Worm (Caenorhabditis elegans): Measurements from ENCODE around the gene lit-1.

lit-1 gene

ce11 chrIII:13716266-13716665, 14.5 kb downstream of the lit-1 start:
- TF ChIP-seq ref-2 (tag; optimal IDR thresholded peaks at IDR 0.05), result no peak
- TF ChIP-seq syd-9 (tag; optimal IDR thresholded peaks at IDR 0.05), result no peak
- no peak for TF ChIP-seq mec-3 (tag; optimal IDR thresholded peaks at IDR 0.05; ENCODE audit: borderline replicate concordance)
- TF ChIP-seq Y22D7AL.16 (tag; optimal IDR thresholded peaks at IDR 0.05), result no peak
- TF ChIP-seq pat-9 (tag; optimal IDR thresholded peaks at IDR 0.05), result no peak
- no peak for TF ChIP-seq unc-42 (tag; optimal IDR thresholded peaks at IDR 0.05)
- no peak for TF ChIP-seq ceh-9 (tag; optimal IDR thresholded peaks at IDR 0.05)
- TF ChIP-seq ceh-48 (tag; optimal IDR thresholded peaks at IDR 0.05), result no peak
- TF ChIP-seq hlh-30 (tag; optimal IDR thresholded peaks at IDR 0.05; ENCODE audit: insufficient read depth), result no peak
- TF ChIP-seq ahr-1 (tag; optimal IDR thresholded peaks at IDR 0.05), result no peak
- no peak for TF ChIP-seq ceh-30 (tag; optimal IDR thresholded peaks at IDR 0.05)
- no peak for TF ChIP-seq hlh-8 (tag; optimal IDR thresholded peaks at IDR 0.05)
- no peak for TF ChIP-seq ama-1 (optimal IDR thresholded peaks at IDR 0.05)
- no peak for TF ChIP-seq ceh-45 (GFP tag; IDR thresholded peaks at IDR 0.05)
- TF ChIP-seq eyg-1 (tag; optimal IDR thresholded peaks at IDR 0.05), result no peak
- TF ChIP-seq unc-86 (tag; optimal IDR thresholded peaks at IDR 0.05), result no peak
- no peak for TF ChIP-seq ztf-16 (tag; optimal IDR thresholded peaks at IDR 0.05)
- no peak for TF ChIP-seq nhr-232 (tag; optimal IDR thresholded peaks at IDR 0.05)
- TF ChIP-seq lim-6 (tag; optimal IDR thresholded peaks at IDR 0.05), result no peak

ce11 chrIII:13716831-13717230, 15.0 kb downstream of the lit-1 start:
- TF ChIP-seq ceh-48 (tag; optimal IDR thresholded peaks at IDR 0.05) (no peak), T23F11.4 (GFP tag; optimal IDR thresholded peaks at IDR 0.05) (no peak), che-1 (tag; optimal IDR thresholded peaks at IDR 0.05) (no peak), K09A11.1 (tag; optimal IDR thresholded peaks at IDR 0.05; ENCODE audit: insufficient read depth) (no peak), tbx-7 (tag; optimal IDR thresholded peaks at IDR 0.05) (no peak), pros-1 (tag; optimal IDR thresholded peaks at IDR 0.05) (no peak), nhr-232 (tag; optimal IDR thresholded peaks at IDR 0.05) (no peak), ref-2 (tag; optimal IDR thresholded peaks at IDR 0.05) (no peak), Y22D7AL.16 (tag; optimal IDR thresholded peaks at IDR 0.05) (no peak), hlh-30 (tag; optimal IDR thresholded peaks at IDR 0.05; ENCODE audit: insufficient read depth) (no peak), pax-1 (tag; optimal IDR thresholded peaks at IDR 0.05) (no peak), unc-3 (GFP tag; conservative IDR thresholded peaks at IDR 0.05) (no peak), unc-3 (tag; optimal IDR thresholded peaks at IDR 0.05) (no peak), ceh-2 (tag; optimal IDR thresholded peaks at IDR 0.05) (no peak), fkh-10 (GFP tag; optimal IDR thresholded peaks at IDR 0.05) (no peak), fkh-6 (tag; optimal IDR thresholded peaks at IDR 0.05) (no peak), ceh-22 (tag; optimal IDR thresholded peaks at IDR 0.05) (no peak)

- TF ChIP-seq unc-86 (tag; optimal IDR thresholded peaks at IDR 0.05), result no peak
- peak; percentile 33 for TF ChIP-seq ceh-31 (tag; optimal IDR thresholded peaks at IDR 0.05)
- TF ChIP-seq unc-55 (GFP tag; optimal IDR thresholded peaks at IDR 0.05), result peak; percentile 34
- no peak for TF ChIP-seq ceh-34 (tag; optimal IDR thresholded peaks at IDR 0.05)
- TF ChIP-seq nfya-1 (tag; optimal IDR thresholded peaks at IDR 0.05), result peak; percentile 73
- TF ChIP-seq tbx-2 (tag; optimal IDR thresholded peaks at IDR 0.05), result peak; percentile 33
- TF ChIP-seq ama-1 (optimal IDR thresholded peaks at IDR 0.05), result peak; percentile 14
- TF ChIP-seq fkh-6 (tag; optimal IDR thresholded peaks at IDR 0.05), result no peak
- TF ChIP-seq madf-2 (tag; optimal IDR thresholded peaks at IDR 0.05), result peak; percentile 2
- peak; percentile 1 for TF ChIP-seq dve-1 (tag; optimal IDR thresholded peaks at IDR 0.05)
- peak; percentile 23 for TF ChIP-seq pros-1 (tag; optimal IDR thresholded peaks at IDR 0.05)
- TF ChIP-seq hlh-30 (tag; optimal IDR thresholded peaks at IDR 0.05; ENCODE audit: insufficient read depth), result peak; percentile 54
- TF ChIP-seq ceh-19 (GFP tag; optimal IDR thresholded peaks at IDR 0.05), result peak; percentile 58
These were observed 15.7 kb downstream of the lit-1 start for ce11 chrIII:13717505-13717904.
